Worm (Caenorhabditis elegans): ENCODE results near the gene K06G5.1.

ce11 chrX:14194251-14194650, 20.5 kb upstream of the K06G5.1 start:
- TF ChIP-seq lin-11 (tag; optimal IDR thresholded peaks at IDR 0.05) (no peak), R02D3.7 (tag; optimal IDR thresholded peaks at IDR 0.05) (no peak)
